Fruit fly (Drosophila melanogaster): Measurements from ENCODE around the gene CG10657.

DNA sequence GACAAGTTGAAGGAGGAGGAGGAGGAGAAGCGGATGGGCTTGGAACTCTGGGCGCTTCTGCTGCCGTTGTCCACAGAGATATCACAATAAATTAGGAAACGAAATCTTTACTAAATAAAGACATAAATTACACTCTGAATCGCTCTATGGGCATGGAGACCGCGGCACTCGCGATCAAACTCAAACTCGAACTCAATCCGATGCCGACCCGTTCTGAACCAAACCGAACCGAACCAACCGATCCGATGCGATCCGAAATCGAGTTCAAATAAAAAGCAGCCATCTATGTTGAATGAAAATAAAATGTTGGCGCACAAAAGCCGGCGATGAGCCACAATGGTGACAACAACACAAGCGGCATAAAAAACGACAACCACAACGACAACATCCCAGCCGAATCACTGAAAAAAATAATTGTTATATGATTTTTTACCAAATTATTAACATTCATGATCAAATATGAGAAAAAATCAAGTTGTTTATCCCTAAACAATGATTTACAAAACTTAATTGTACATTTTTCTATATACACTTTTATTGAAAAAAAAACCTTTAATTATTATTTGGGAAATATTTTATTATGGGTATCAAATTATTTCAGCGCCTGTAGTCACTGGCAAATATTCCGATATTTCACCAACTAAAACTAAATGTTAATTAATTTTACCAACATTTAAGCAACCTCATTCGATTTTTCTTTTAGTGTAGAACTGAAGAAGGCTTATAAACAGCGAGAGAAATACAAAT is 39.9 kb downstream of the CG10657 start:
- no peak for TF ChIP-seq CG32121 (GFP tag; IDR thresholded peaks at IDR 0.05)
- TF ChIP-seq CG12605 (GFP tag; IDR thresholded peaks at IDR 0.05) = no peak
- TF ChIP-seq Pif1A (GFP tag; optimal IDR thresholded peaks at IDR 0.05) = peak; percentile 57
- TF ChIP-seq CG8301 (tag; optimal IDR thresholded peaks at IDR 0.05) = peak; percentile 63
- no peak for TF ChIP-seq Ets98B (GFP tag; IDR thresholded peaks at IDR 0.05)

All from whole organism, pupa.